Worm (Caenorhabditis elegans) whole organism, late embryonic: ENCODE data around the gene W01B6.3.
A peak's percentile ranks its signal among the peaks of the same experiment; 100 is the strongest.

ENCODE experiments used
- K02D7.2 ChIP-seq: sonication (generic microtip); optimal IDR thresholded peaks from 2 replicates; lab custom pipeline; 2017; ENCODE audit warnings: mild to moderate bottlenecking, missing genetic modification characterization, missing compliant biosample characterization
- K09A11.1 ChIP-seq: sonication (generic microtip); optimal IDR thresholded peaks from 2 replicates; lab custom pipeline; 2017; ENCODE audit warnings: antibody characterized with exemption, mild to moderate bottlenecking, missing genetic modification characterization, missing compliant biosample characterization; ENCODE audit not compliant: insufficient read depth
- T23F11.4 ChIP-seq: fragments of 200-800 bp; sonication (Bioruptor generic); optimal IDR thresholded peaks from 2 replicates; lab custom pipeline; 2018; ENCODE audit warnings: mild to moderate bottlenecking, missing genetic modification characterization, missing compliant biosample characterization
- ahr-1 ChIP-seq: sonication (generic microtip); optimal IDR thresholded peaks from 2 replicates; lab custom pipeline; 2016; ENCODE audit warnings: missing genetic modification characterization, missing compliant biosample characterization
- ama-1 ChIP-seq: fragments of 150-350 bp; optimal IDR thresholded peaks from 2 replicates; lab custom pipeline; 2014
- ceh-18 ChIP-seq: sonication (generic microtip); optimal IDR thresholded peaks from 2 replicates; lab custom pipeline; 2016; ENCODE audit warnings: missing genetic modification characterization, missing compliant biosample characterization
- ceh-19 ChIP-seq: fragments of 200-800 bp; sonication (Bioruptor generic); optimal IDR thresholded peaks from 2 replicates; lab custom pipeline; 2018; ENCODE audit warnings: mild to moderate bottlenecking, missing genetic modification characterization, missing compliant biosample characterization
- ceh-31 ChIP-seq: sonication (generic microtip); optimal IDR thresholded peaks from 2 replicates; lab custom pipeline; 2016; ENCODE audit warnings: missing genetic modification characterization, missing compliant biosample characterization
- ceh-34 ChIP-seq: sonication (generic microtip); optimal IDR thresholded peaks from 2 replicates; lab custom pipeline; 2016; ENCODE audit warnings: mild to moderate bottlenecking, missing genetic modification characterization, missing compliant biosample characterization
- ceh-45 ChIP-seq: fragments of 200-800 bp; sonication (Bioruptor generic); IDR thresholded peaks from 2 replicates; pipeline ENCODE4 v1.3.6; 2022; ENCODE audit warnings: missing genetic modification reagents, missing genetic modification characterization, missing compliant biosample characterization
- che-1 ChIP-seq: sonication (generic microtip); optimal IDR thresholded peaks from 2 replicates; lab custom pipeline; 2016; ENCODE audit warnings: mild to moderate bottlenecking, missing genetic modification characterization, missing compliant biosample characterization
- dmd-4 ChIP-seq: sonication (generic microtip); optimal IDR thresholded peaks from 2 replicates; lab custom pipeline; 2016; ENCODE audit warnings: borderline replicate concordance, missing genetic modification characterization, missing compliant biosample characterization
- elt-4 ChIP-seq: sonication (generic microtip); optimal IDR thresholded peaks from 2 replicates; lab custom pipeline; 2016; ENCODE audit warnings: missing genetic modification characterization, missing compliant biosample characterization
- ets-4 ChIP-seq: sonication (generic microtip); optimal IDR thresholded peaks from 2 replicates; lab custom pipeline; 2016; ENCODE audit warnings: missing genetic modification characterization, missing compliant biosample characterization
- fkh-10 ChIP-seq: fragments of 150-350 bp; optimal IDR thresholded peaks from 2 replicates; lab custom pipeline; 2014; ENCODE audit warnings: missing biosample characterization, missing genetic modification reagents, missing genetic modification characterization
- hlh-15 ChIP-seq: sonication (generic microtip); optimal IDR thresholded peaks from 2 replicates; lab custom pipeline; 2016; ENCODE audit warnings: missing genetic modification characterization, missing compliant biosample characterization
- hlh-6 ChIP-seq: sonication (generic microtip); optimal IDR thresholded peaks from 2 replicates; lab custom pipeline; 2016; ENCODE audit warnings: missing genotype, missing genetic modification characterization, missing compliant biosample characterization
- lim-6 ChIP-seq: sonication (generic microtip); optimal IDR thresholded peaks from 2 replicates; lab custom pipeline; 2016; ENCODE audit warnings: missing genetic modification characterization, missing compliant biosample characterization
- lin-11 ChIP-seq: fragments of 200-800 bp; sonication (Bioruptor generic); optimal IDR thresholded peaks from 2 replicates; lab custom pipeline; 2018; ENCODE audit warnings: mild to moderate bottlenecking, missing genetic modification characterization, missing compliant biosample characterization
- madf-2 ChIP-seq: sonication (generic microtip); optimal IDR thresholded peaks from 2 replicates; lab custom pipeline; 2017; ENCODE audit warnings: missing genetic modification characterization, missing compliant biosample characterization
- nhr-11 ChIP-seq: fragments of 150-350 bp; optimal IDR thresholded peaks from 2 replicates; lab custom pipeline; 2014; ENCODE audit warnings: missing biosample characterization, missing genetic modification characterization
- nhr-232 ChIP-seq: sonication (generic microtip); optimal IDR thresholded peaks from 2 replicates; lab custom pipeline; 2016; ENCODE audit warnings: missing genetic modification characterization, missing compliant biosample characterization
- odd-2 ChIP-seq: sonication (generic microtip); optimal IDR thresholded peaks from 2 replicates; lab custom pipeline; 2017; ENCODE audit warnings: antibody characterized with exemption, mild to moderate bottlenecking, missing genetic modification characterization, missing compliant biosample characterization
- pax-1 ChIP-seq: fragments of 150-350 bp; optimal IDR thresholded peaks from 2 replicates; lab custom pipeline; 2014; ENCODE audit warnings: missing biosample characterization, missing genetic modification characterization
- pha-2 ChIP-seq: sonication (generic microtip); optimal IDR thresholded peaks from 2 replicates; lab custom pipeline; 2017; ENCODE audit warnings: mild to moderate bottlenecking, missing genetic modification characterization, missing compliant biosample characterization
- pqm-1 ChIP-seq: sonication (generic microtip); optimal IDR thresholded peaks from 2 replicates; lab custom pipeline; 2016; ENCODE audit warnings: missing genetic modification characterization, missing compliant biosample characterization
- rnt-1 ChIP-seq: sonication (generic microtip); optimal IDR thresholded peaks from 2 replicates; lab custom pipeline; 2016; ENCODE audit warnings: missing genetic modification characterization, missing compliant biosample characterization
- sdc-2 ChIP-seq: sonication (generic microtip); optimal IDR thresholded peaks from 2 replicates; lab custom pipeline; 2016; ENCODE audit warnings: missing genotype, missing genetic modification characterization, missing compliant biosample characterization
- sox-2 ChIP-seq: fragments of 200-800 bp; sonication (Bioruptor generic); IDR thresholded peaks from 2 replicates; pipeline ENCODE4 v1.3.6; 2022; ENCODE audit warnings: missing genetic modification reagents, missing genetic modification characterization, missing compliant biosample characterization
- syd-9 ChIP-seq: sonication (generic microtip); optimal IDR thresholded peaks from 2 replicates; lab custom pipeline; 2016; ENCODE audit warnings: mild to moderate bottlenecking, missing genetic modification characterization, moderate library complexity, missing compliant biosample characterization
- tbx-2 ChIP-seq: sonication (generic microtip); optimal IDR thresholded peaks from 2 replicates; lab custom pipeline; 2016; ENCODE audit warnings: missing genetic modification characterization, missing compliant biosample characterization
- tbx-7 ChIP-seq: sonication (generic microtip); optimal IDR thresholded peaks from 2 replicates; lab custom pipeline; 2016; ENCODE audit warnings: missing genotype, missing genetic modification characterization, missing compliant biosample characterization
- unc-42 ChIP-seq: sonication (generic microtip); optimal IDR thresholded peaks from 2 replicates; lab custom pipeline; 2016; ENCODE audit warnings: missing genotype, missing genetic modification characterization, missing compliant biosample characterization
- unc-55 ChIP-seq: sonication (generic microtip); optimal IDR thresholded peaks from 2 replicates; lab custom pipeline; 2017; ENCODE audit warnings: missing biosample characterization, missing genetic modification reagents, missing genetic modification characterization

W01B6.3 gene

DNA sequence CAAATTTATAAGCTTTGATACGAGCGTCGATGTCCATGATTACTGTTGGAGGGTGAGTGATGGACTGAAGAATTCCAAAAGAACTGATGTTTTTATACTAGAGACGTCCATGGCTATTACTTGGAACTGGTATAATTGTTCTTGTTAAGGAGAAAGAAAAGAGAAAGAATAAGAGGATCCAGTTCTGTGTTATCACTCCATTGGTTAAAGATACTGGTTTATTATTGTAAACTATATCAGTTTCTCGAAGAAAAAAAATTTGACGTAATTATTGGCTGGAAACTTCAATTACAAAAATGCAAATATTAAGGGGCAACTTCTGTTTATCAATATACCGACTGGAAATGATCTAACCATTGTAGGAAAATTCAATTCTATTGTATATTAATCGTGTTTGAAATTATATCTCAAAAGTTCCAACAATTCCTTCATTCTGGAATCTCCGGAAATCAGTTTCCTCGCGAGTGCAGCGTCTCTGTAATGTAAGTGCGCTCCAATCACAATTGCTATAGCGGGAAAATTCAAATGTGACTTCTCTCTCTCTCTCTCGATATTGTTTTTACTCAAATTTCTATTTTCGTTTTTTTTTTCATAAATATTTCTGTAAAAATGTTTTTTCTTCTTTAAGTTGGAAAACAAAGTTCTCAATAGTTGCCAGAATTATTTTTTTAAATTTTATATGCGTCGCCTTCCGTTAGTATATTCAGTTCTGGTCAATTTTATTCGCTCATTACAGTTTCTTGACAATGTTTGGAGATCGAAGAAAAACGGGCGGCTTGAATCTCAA lies 13.2 kb upstream of the W01B6.3 start, which contains the start of the genes col-2 and ndc-80 (continued):
- TF ChIP-seq pha-2 (tag; lab: Kevin White, UChicago): no peak
- peak; percentile 25 for TF ChIP-seq rnt-1 (tag; lab: Kevin White, UChicago)
- TF ChIP-seq fkh-10 (GFP tag; lab: Kevin White, UChicago): no peak
- TF ChIP-seq odd-2: no peak
- no peak for TF ChIP-seq nhr-232 (tag; lab: Kevin White, UChicago)
- peak; percentile 33 for TF ChIP-seq lim-6 (tag; lab: Kevin White, UChicago)
- no peak for TF ChIP-seq pqm-1 (tag; lab: Kevin White, UChicago)
- TF ChIP-seq che-1 (tag; lab: Kevin White, UChicago): no peak
- TF ChIP-seq ahr-1 (tag; lab: Kevin White, UChicago): no peak
- TF ChIP-seq tbx-7 (tag; lab: Kevin White, UChicago): peak; percentile 57
- TF ChIP-seq pax-1 (tag; lab: Kevin White, UChicago): no peak
- TF ChIP-seq ama-1 (lab: Kevin White, UChicago): no peak
- TF ChIP-seq ceh-31 (tag; lab: Kevin White, UChicago): peak; percentile 90
- TF ChIP-seq ceh-19 (GFP tag; lab: Kevin White, UChicago): no peak
- no peak for TF ChIP-seq ceh-18 (tag; lab: Kevin White, UChicago)
- no peak for TF ChIP-seq dmd-4 (tag; lab: Kevin White, UChicago)
- TF ChIP-seq K02D7.2 (tag; lab: Kevin White, UChicago): no peak
- TF ChIP-seq elt-4 (tag; lab: Kevin White, UChicago): no peak
- no peak for TF ChIP-seq sox-2 (GFP tag; lab: Robert Waterston, UW)
- no peak for TF ChIP-seq hlh-6 (tag; lab: Kevin White, UChicago)
- no peak for TF ChIP-seq hlh-15 (tag; lab: Kevin White, UChicago)
- peak; percentile 55 for TF ChIP-seq unc-42 (tag; lab: Kevin White, UChicago)
- TF ChIP-seq ets-4 (tag; lab: Kevin White, UChicago): peak; percentile 72
- no peak for TF ChIP-seq unc-55 (GFP tag; lab: Kevin White, UChicago)
- TF ChIP-seq tbx-2 (tag; lab: Kevin White, UChicago): peak; percentile 83
- TF ChIP-seq ceh-45 (GFP tag; lab: Robert Waterston, UW): no peak

DNA sequence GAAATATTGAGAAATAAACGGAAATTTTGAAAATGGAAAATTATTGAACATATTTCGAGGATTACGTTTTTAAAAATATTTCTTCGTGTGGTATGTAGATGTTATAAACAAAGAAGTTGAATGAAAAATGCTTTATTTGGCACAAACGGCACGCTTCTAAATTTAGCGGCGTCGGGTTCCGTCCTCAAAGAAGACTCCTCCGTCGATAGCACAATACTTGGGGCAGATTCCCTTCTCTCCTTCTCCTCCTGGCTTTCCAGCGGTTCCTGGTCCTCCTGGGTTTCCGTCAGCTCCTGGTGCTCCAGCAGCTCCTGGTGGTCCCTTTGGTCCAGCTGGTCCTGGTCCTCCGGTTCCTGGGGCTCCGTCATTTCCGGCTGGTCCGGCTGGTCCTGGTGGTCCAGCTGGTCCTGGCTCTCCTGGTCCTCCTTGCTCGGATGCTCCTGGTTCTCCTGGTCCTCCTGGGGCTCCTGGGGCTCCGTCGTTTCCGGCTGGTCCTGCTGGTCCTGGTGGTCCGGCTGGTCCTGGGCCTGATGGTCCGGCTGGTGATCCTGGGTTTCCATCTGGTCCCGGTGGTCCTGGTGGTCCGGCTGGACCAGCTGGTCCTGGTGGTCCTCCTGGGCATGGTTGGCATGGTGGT lies 12.0 kb upstream of the W01B6.3 start, which contains the start of gene W01B6.8:
W01B6.8 (minus strand) TSS at position 51 of the 637 bp plus-strand sequence.
- TF ChIP-seq sdc-2 (tag; lab: Kevin White, UChicago) (no peak), ceh-34 (no peak), lin-11 (tag; lab: Kevin White, UChicago) (no peak), T23F11.4 (no peak), madf-2 (tag; lab: Kevin White, UChicago) (no peak), tbx-7 (tag; lab: Kevin White, UChicago) (no peak), dmd-4 (tag; lab: Kevin White, UChicago) (no peak), nhr-11 (tag; lab: Kevin White, UChicago) (no peak), K02D7.2 (tag; lab: Kevin White, UChicago) (no peak), syd-9 (tag; lab: Kevin White, UChicago) (peak; percentile 9), elt-4 (tag; lab: Kevin White, UChicago) (peak; percentile 2)
- TF ChIP-seq, all 69 proteins: peak for 2

DNA sequence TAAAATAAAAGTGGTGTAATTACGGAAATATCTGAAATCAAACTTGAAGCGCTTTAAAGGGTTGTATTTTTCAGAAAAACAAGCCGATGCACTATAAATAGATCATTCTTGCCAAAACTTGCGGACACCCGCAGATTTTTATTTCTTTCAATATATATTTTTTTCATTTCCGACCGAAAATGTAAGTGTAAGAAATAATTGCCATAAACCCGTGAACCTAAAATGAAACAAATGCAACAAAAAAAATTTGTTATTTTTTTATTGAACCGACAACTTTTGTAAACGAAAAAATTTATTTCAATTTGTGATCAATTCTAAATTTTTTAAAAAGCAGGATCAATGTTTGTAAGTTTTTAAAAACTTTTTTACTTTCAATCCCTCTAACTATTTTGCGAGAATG lies 8.4 kb upstream of the W01B6.3 start, which contains the start of gene W01B6.6:
W01B6.6 (plus strand) TSS at position 301 of the 400 bp plus-strand sequence.
- no peak for TF ChIP-seq K09A11.1
- TF ChIP-seq K02D7.2 (tag; lab: Kevin White, UChicago): no peak
- no peak for TF ChIP-seq tbx-2 (tag; lab: Kevin White, UChicago)
